Worm (Caenorhabditis elegans) whole organism, L2 larva: ENCODE measurements around the gene rps-13.

ENCODE experiments used
- ZK546.5 ChIP-seq: sonication (generic microtip); optimal IDR thresholded peaks from 2 replicates; lab custom pipeline; 2017; ENCODE audit warnings: missing biosample characterization, missing genetic modification characterization
- nhr-237 ChIP-seq: fragments of 150-350 bp; optimal IDR thresholded peaks from 2 replicates; lab custom pipeline; 2014; ENCODE audit warnings: missing biosample characterization, missing genetic modification characterization
- unc-62 ChIP-seq: fragments of 150-350 bp; optimal IDR thresholded peaks from 2 replicates; lab custom pipeline; 2014; ENCODE audit warnings: missing biosample characterization, missing genetic modification reagents, missing genetic modification characterization
- zag-1 ChIP-seq: fragments of 150-350 bp; optimal IDR thresholded peaks from 2 replicates; lab custom pipeline; 2014; ENCODE audit warnings: missing biosample characterization, missing genetic modification characterization
- ztf-11 ChIP-seq: sonication (generic microtip); optimal IDR thresholded peaks from 2 replicates; lab custom pipeline; 2017; ENCODE audit warnings: missing biosample characterization, missing genetic modification characterization

- TF ChIP-seq unc-62 (no peak), zag-1 (tag; lab: Kevin White, UChicago) (no peak), ZK546.5 (tag; lab: Kevin White, UChicago) (no peak), nhr-237 (tag; lab: Kevin White, UChicago) (no peak), ztf-11 (tag; lab: Kevin White, UChicago) (no peak)
Measured at ce11 chrIII:6402346-6402745, 27.5 kb upstream of the rps-13 start.
